Worm (Caenorhabditis elegans) whole organism, midembryonic: ENCODE results near the gene spsb-1.

Experiments used
- T22C8.4 ChIP-seq: fragments of 200-800 bp; sonication (Bioruptor generic); IDR thresholded peaks from 2 replicates; pipeline ENCODE4 v1.3.6; 2022; ENCODE audit warnings: missing genetic modification characterization, missing compliant biosample characterization
- cog-1 ChIP-seq: sonication (generic microtip); optimal IDR thresholded peaks from 2 replicates; lab custom pipeline; 2016; ENCODE audit warnings: missing genetic modification characterization, missing compliant biosample characterization
- klf-2 ChIP-seq: fragments of 200-800 bp; sonication (Bioruptor generic); conservative IDR thresholded peaks from 2 replicates; pipeline ENCODE4 v1.3.6; 2022; ENCODE audit warnings: missing genetic modification reagents, missing genetic modification characterization, missing compliant biosample characterization
- ref-1 ChIP-seq: fragments of 200-800 bp; sonication (Bioruptor generic); conservative IDR thresholded peaks from 2 replicates; pipeline ENCODE4 v1.3.6; 2022; ENCODE audit warnings: missing genetic modification reagents, missing genetic modification characterization, missing compliant biosample characterization
- tab-1 ChIP-seq: fragments of 200-800 bp; sonication (Bioruptor generic); IDR thresholded peaks from 2 replicates; pipeline ENCODE4 v1.3.6; 2022; ENCODE audit warnings: missing genetic modification characterization, missing compliant biosample characterization
- ztf-23 ChIP-seq: fragments of 200-800 bp; sonication (Bioruptor generic); IDR thresholded peaks from 2 replicates; pipeline ENCODE4 v1.3.6; 2022; ENCODE audit warnings: missing genetic modification reagents, missing genetic modification characterization, missing compliant biosample characterization
- ztf-29 ChIP-seq: fragments of 200-800 bp; sonication (Bioruptor generic); IDR thresholded peaks from 2 replicates; pipeline ENCODE4 v1.3.6; 2022; ENCODE audit warnings: missing genetic modification reagents, missing genetic modification characterization, missing compliant biosample characterization

DNA sequence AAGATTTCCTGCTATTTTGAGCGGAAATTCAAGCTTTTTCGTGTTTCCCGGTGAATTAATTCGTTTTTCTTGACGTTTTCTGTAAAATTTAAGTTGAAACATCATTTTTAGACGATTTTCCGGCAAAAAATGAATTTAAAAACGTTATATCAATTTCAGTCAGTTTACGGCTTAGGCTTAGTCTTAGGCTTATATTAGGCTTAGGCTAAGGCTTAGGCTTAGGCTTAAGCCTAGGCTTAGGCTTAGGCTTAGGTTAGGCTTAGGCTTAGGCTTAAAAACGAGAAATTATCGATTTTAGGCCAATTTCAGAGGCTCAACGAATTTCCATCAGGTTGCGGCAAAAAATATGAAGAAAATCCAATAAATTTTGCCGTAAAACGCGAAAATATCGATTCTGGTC lies 12.3 kb downstream of the spsb-1 start:
- no peak for TF ChIP-seq ref-1
- no peak for TF ChIP-seq tab-1 (GFP tag; lab: Robert Waterston, UW)
- no peak for TF ChIP-seq cog-1 (tag; lab: Kevin White, UChicago)
- no peak for TF ChIP-seq klf-2
- TF ChIP-seq ztf-23 (GFP tag; lab: Robert Waterston, UW): no peak
- peak; percentile 66; the same call in 1 of the 2 replicates for TF ChIP-seq ztf-29 (GFP tag; lab: Robert Waterston, UW)
- TF ChIP-seq T22C8.4 (GFP tag; lab: Robert Waterston, UW): no peak
